Worm (Caenorhabditis elegans) whole organism, L2 larva: ENCODE measurements around the gene ikke-1.

Experiments
- F13H6.1 ChIP-seq: sonication (generic microtip); optimal IDR thresholded peaks from 2 replicates; lab custom pipeline; 2016; ENCODE audit warnings: missing genetic modification characterization, missing compliant biosample characterization
- R02D3.7 ChIP-seq: fragments of 150-350 bp; optimal IDR thresholded peaks from 2 replicates; lab custom pipeline; 2014; ENCODE audit warnings: missing biosample characterization, missing genetic modification characterization
- aly-2 ChIP-seq: fragments of 150-350 bp; optimal IDR thresholded peaks from 2 replicates; lab custom pipeline; 2014; ENCODE audit warnings: missing biosample characterization, missing genetic modification characterization
- ama-1 ChIP-seq: fragments of 150-350 bp; optimal IDR thresholded peaks from 2 replicates; lab custom pipeline; 2018; ENCODE audit warnings: inconsistent platforms
- blmp-1 ChIP-seq: sonication (generic microtip); optimal IDR thresholded peaks from 2 replicates; lab custom pipeline; 2017; ENCODE audit warnings: missing genetic modification characterization, mild to moderate bottlenecking, missing compliant biosample characterization, antibody characterized with exemption, moderate library complexity; ENCODE audit not compliant: insufficient read depth
- crh-2 ChIP-seq: sonication (generic microtip); optimal IDR thresholded peaks from 2 replicates; lab custom pipeline; 2017; ENCODE audit warnings: missing biosample characterization, missing genetic modification characterization
- fos-1 ChIP-seq: fragments of 150-350 bp; optimal IDR thresholded peaks from 2 replicates; lab custom pipeline; 2014; ENCODE audit warnings: missing biosample characterization, missing genetic modification characterization
- lin-13 ChIP-seq: fragments of 150-350 bp; optimal IDR thresholded peaks from 2 replicates; lab custom pipeline; 2014; ENCODE audit warnings: missing biosample characterization, missing genetic modification reagents, missing genetic modification characterization
- nhr-10 ChIP-seq: sonication (generic microtip); optimal IDR thresholded peaks from 2 replicates; lab custom pipeline; 2017; ENCODE audit warnings: missing biosample characterization, missing genetic modification characterization
- nhr-237 ChIP-seq: fragments of 150-350 bp; optimal IDR thresholded peaks from 2 replicates; lab custom pipeline; 2014; ENCODE audit warnings: missing biosample characterization, missing genetic modification characterization
- nhr-6 ChIP-seq: fragments of 150-350 bp; optimal IDR thresholded peaks from 2 replicates; lab custom pipeline; 2014; ENCODE audit warnings: missing biosample characterization, missing genetic modification characterization
- snpc-4 ChIP-seq: fragments of 150-350 bp; optimal IDR thresholded peaks from 2 replicates; lab custom pipeline; 2014; ENCODE audit warnings: missing biosample characterization, missing genetic modification characterization
- unc-62 ChIP-seq: fragments of 150-350 bp; optimal IDR thresholded peaks from 2 replicates; lab custom pipeline; 2014; ENCODE audit warnings: missing biosample characterization, missing genetic modification reagents, missing genetic modification characterization
- zag-1 ChIP-seq: fragments of 150-350 bp; optimal IDR thresholded peaks from 2 replicates; lab custom pipeline; 2014; ENCODE audit warnings: missing biosample characterization, missing genetic modification characterization

DNA sequence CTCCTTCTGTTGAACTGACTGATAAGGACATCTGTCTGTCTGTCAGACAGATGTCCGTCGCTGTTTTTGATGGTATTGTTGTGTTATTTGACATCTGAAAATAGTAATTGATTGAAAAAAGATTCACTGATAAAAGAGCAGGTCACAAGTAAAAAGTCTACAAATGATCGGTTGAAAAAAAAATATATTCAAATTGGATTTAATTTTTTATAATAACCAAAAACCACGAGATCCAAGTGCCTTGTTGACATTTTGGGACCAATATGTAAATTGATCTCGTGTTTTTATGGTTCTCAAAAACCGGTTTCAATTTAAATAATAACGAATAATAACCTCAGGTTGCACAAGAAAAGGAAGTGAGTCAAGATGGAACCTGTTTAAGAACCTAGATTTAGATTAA is 23.5 kb downstream of the ikke-1 start, which contains the start of gene F59B2.13:
- TF ChIP-seq nhr-6 (tag; lab: Kevin White, UChicago), result no peak
- no peak for TF ChIP-seq nhr-10 (tag; lab: Kevin White, UChicago)
- TF ChIP-seq blmp-1 (tag; lab: Kevin White, UChicago), result no peak
- TF ChIP-seq lin-13 (GFP tag; lab: Kevin White, UChicago), result no peak
- TF ChIP-seq aly-2 (tag; lab: Kevin White, UChicago), result no peak
- no peak for TF ChIP-seq zag-1 (tag; lab: Kevin White, UChicago)
- no peak for TF ChIP-seq nhr-237 (tag; lab: Kevin White, UChicago)
- no peak for TF ChIP-seq R02D3.7
- no peak for TF ChIP-seq crh-2 (tag; lab: Kevin White, UChicago)
- TF ChIP-seq ama-1 (lab: Kevin White, UChicago), result no peak
- TF ChIP-seq snpc-4, result no peak
- no peak for TF ChIP-seq unc-62 (GFP tag; lab: Kevin White, UChicago)
- no peak for TF ChIP-seq F13H6.1 (tag; lab: Kevin White, UChicago)
- TF ChIP-seq fos-1, result no peak
